Worm (Caenorhabditis elegans) whole organism, L2 larva: ENCODE results near the gene chil-26.

Experiments
- C34F6.9 ChIP-seq: fragments of 150-350 bp; optimal IDR thresholded peaks from 2 replicates; lab custom pipeline; 2014; ENCODE audit warnings: missing biosample characterization, missing genetic modification characterization
- F13H6.1 ChIP-seq: sonication (generic microtip); optimal IDR thresholded peaks from 2 replicates; lab custom pipeline; 2016; ENCODE audit warnings: missing genetic modification characterization, missing compliant biosample characterization
- R02D3.7 ChIP-seq: fragments of 150-350 bp; optimal IDR thresholded peaks from 2 replicates; lab custom pipeline; 2014; ENCODE audit warnings: missing biosample characterization, missing genetic modification characterization
- Y55F3AM.14 ChIP-seq: fragments of 200-800 bp; sonication (Bioruptor generic); optimal IDR thresholded peaks from 2 replicates; lab custom pipeline; 2018; ENCODE audit warnings: mild to moderate bottlenecking, missing genetic modification characterization, missing compliant biosample characterization
- ZK546.5 ChIP-seq: sonication (generic microtip); optimal IDR thresholded peaks from 2 replicates; lab custom pipeline; 2017; ENCODE audit warnings: missing biosample characterization, missing genetic modification characterization
- alr-1 ChIP-seq: fragments of 150-350 bp; optimal IDR thresholded peaks from 2 replicates; lab custom pipeline; 2014; ENCODE audit warnings: missing biosample characterization, missing genetic modification characterization
- ama-1 ChIP-seq: fragments of 150-350 bp; optimal IDR thresholded peaks from 2 replicates; lab custom pipeline; 2018; ENCODE audit warnings: inconsistent platforms
- blmp-1 ChIP-seq: sonication (generic microtip); optimal IDR thresholded peaks from 2 replicates; lab custom pipeline; 2017; ENCODE audit warnings: missing genetic modification characterization, mild to moderate bottlenecking, missing compliant biosample characterization, antibody characterized with exemption, moderate library complexity; ENCODE audit not compliant: insufficient read depth
- ceh-16 ChIP-seq: fragments of 150-350 bp; optimal IDR thresholded peaks from 2 replicates; lab custom pipeline; 2014; ENCODE audit warnings: missing biosample characterization, missing genetic modification characterization
- crh-2 ChIP-seq: sonication (generic microtip); optimal IDR thresholded peaks from 2 replicates; lab custom pipeline; 2017; ENCODE audit warnings: missing biosample characterization, missing genetic modification characterization
- dmd-4 ChIP-seq: sonication (generic microtip); optimal IDR thresholded peaks from 2 replicates; lab custom pipeline; 2017; ENCODE audit warnings: missing biosample characterization, missing genetic modification characterization
- egl-27 ChIP-seq: sonication (generic microtip); optimal IDR thresholded peaks from 3 replicates; lab custom pipeline; 2017; ENCODE audit warnings: missing biosample characterization, missing genetic modification reagents, missing genetic modification characterization
- elt-1 ChIP-seq: fragments of 150-350 bp; optimal IDR thresholded peaks from 2 replicates; lab custom pipeline; 2014; ENCODE audit warnings: missing biosample characterization, missing genetic modification characterization
- fos-1 ChIP-seq: fragments of 150-350 bp; optimal IDR thresholded peaks from 2 replicates; lab custom pipeline; 2014; ENCODE audit warnings: missing biosample characterization, missing genetic modification characterization
- lin-13 ChIP-seq: fragments of 150-350 bp; optimal IDR thresholded peaks from 2 replicates; lab custom pipeline; 2014; ENCODE audit warnings: missing biosample characterization, missing genetic modification reagents, missing genetic modification characterization
- lin-39 ChIP-seq: fragments of 150-350 bp; optimal IDR thresholded peaks from 2 replicates; lab custom pipeline; 2014; ENCODE audit warnings: missing biosample characterization, missing genetic modification reagents, missing genetic modification characterization
- lsy-2 ChIP-seq, 2 experiments: fragments of 150-350 bp in 1 of 2; sonication (generic microtip) in 1 of 2; optimal IDR thresholded peaks; 2 replicates each; lab custom pipeline; 2014 to 2017; ENCODE audit warnings: missing biosample characterization in 2 of 2, missing genetic modification characterization in 2 of 2
- mab-5 ChIP-seq: fragments of 150-350 bp; optimal IDR thresholded peaks from 2 replicates; lab custom pipeline; 2014; ENCODE audit warnings: missing biosample characterization, missing genetic modification characterization
- mbf-1 ChIP-seq: sonication (generic microtip); optimal IDR thresholded peaks from 2 replicates; lab custom pipeline; 2017; ENCODE audit warnings: missing biosample characterization, missing genetic modification characterization
- mdl-1 ChIP-seq, 2 experiments: fragments of 150-350 bp in 1 of 2; sonication (generic microtip) in 1 of 2; optimal IDR thresholded peaks; 2 replicates each; lab custom pipeline; 2017; ENCODE audit warnings: missing biosample characterization in 2 of 2, missing genetic modification characterization in 2 of 2
- nhr-129 ChIP-seq: fragments of 150-350 bp; optimal IDR thresholded peaks from 2 replicates; lab custom pipeline; 2014; ENCODE audit warnings: missing biosample characterization, missing genetic modification characterization
- nhr-21 ChIP-seq: fragments of 150-350 bp; optimal IDR thresholded peaks from 2 replicates; lab custom pipeline; 2014; ENCODE audit warnings: missing biosample characterization, missing genetic modification characterization
- nhr-23 ChIP-seq: fragments of 150-350 bp; optimal IDR thresholded peaks from 2 replicates; lab custom pipeline; 2014; ENCODE audit warnings: missing biosample characterization, missing genetic modification reagents, missing genetic modification characterization
- nhr-237 ChIP-seq: fragments of 150-350 bp; optimal IDR thresholded peaks from 2 replicates; lab custom pipeline; 2014; ENCODE audit warnings: missing biosample characterization, missing genetic modification characterization
- nhr-25 ChIP-seq: fragments of 150-350 bp; sonication (generic microtip); optimal IDR thresholded peaks from 3 replicates; lab custom pipeline; 2014; ENCODE audit warnings: missing biosample characterization, missing genetic modification characterization
- nhr-6 ChIP-seq: fragments of 150-350 bp; optimal IDR thresholded peaks from 2 replicates; lab custom pipeline; 2014; ENCODE audit warnings: missing biosample characterization, missing genetic modification characterization
- nhr-77 ChIP-seq: fragments of 150-350 bp; optimal IDR thresholded peaks from 2 replicates; lab custom pipeline; 2014; ENCODE audit warnings: missing biosample characterization, missing genetic modification characterization
- peb-1 ChIP-seq: fragments of 150-350 bp; optimal IDR thresholded peaks from 2 replicates; lab custom pipeline; 2014; ENCODE audit warnings: missing biosample characterization, missing genetic modification characterization
- sem-4 ChIP-seq: fragments of 150-350 bp; optimal IDR thresholded peaks from 2 replicates; lab custom pipeline; 2014; ENCODE audit warnings: missing biosample characterization, missing genetic modification reagents, missing genetic modification characterization
- sma-3 ChIP-seq: sonication (generic microtip); optimal IDR thresholded peaks from 2 replicates; lab custom pipeline; 2016; ENCODE audit warnings: missing genetic modification reagents, missing genetic modification characterization, missing compliant biosample characterization
- sma-9 ChIP-seq, 2 experiments: fragments of 150-350 bp in 1 of 2; sonication (generic microtip) in 1 of 2; optimal IDR thresholded peaks; 2 replicates each; lab custom pipeline; 2014 to 2016; ENCODE audit warnings: missing genetic modification characterization in 2 of 2, mild to moderate bottlenecking in 1 of 2, missing biosample characterization in 1 of 2, missing compliant biosample characterization in 1 of 2, missing genetic modification reagents in 1 of 2, moderate library complexity in 1 of 2
- snpc-4 ChIP-seq: fragments of 150-350 bp; optimal IDR thresholded peaks from 2 replicates; lab custom pipeline; 2014; ENCODE audit warnings: missing biosample characterization, missing genetic modification characterization
- unc-39 ChIP-seq: fragments of 150-350 bp; optimal IDR thresholded peaks from 2 replicates; lab custom pipeline; 2014; ENCODE audit warnings: missing biosample characterization, missing genetic modification characterization
- unc-55 ChIP-seq: fragments of 150-350 bp; sonication (generic microtip); optimal IDR thresholded peaks from 3 replicates; lab custom pipeline; 2014; ENCODE audit warnings: missing biosample characterization, missing genetic modification reagents, missing genetic modification characterization
- unc-62 ChIP-seq: fragments of 150-350 bp; optimal IDR thresholded peaks from 2 replicates; lab custom pipeline; 2014; ENCODE audit warnings: missing biosample characterization, missing genetic modification reagents, missing genetic modification characterization
- ztf-1 ChIP-seq: fragments of 200-800 bp; sonication (Bioruptor generic); conservative IDR thresholded peaks from 2 replicates; pipeline ENCODE4 v1.3.6; 2022; ENCODE audit warnings: missing genetic modification characterization, missing compliant biosample characterization
- ztf-11 ChIP-seq: sonication (generic microtip); optimal IDR thresholded peaks from 2 replicates; lab custom pipeline; 2017; ENCODE audit warnings: missing biosample characterization, missing genetic modification characterization
- ztf-4 ChIP-seq: fragments of 150-350 bp; optimal IDR thresholded peaks from 2 replicates; lab custom pipeline; 2014; ENCODE audit warnings: missing biosample characterization, missing genetic modification characterization

The chil-26 gene

ce11 chrII:9489922-9490321, 15.1 kb downstream of the chil-26 start:
- TF ChIP-seq mbf-1 (tag; lab: Kevin White, UChicago): no peak
- no peak for TF ChIP-seq nhr-23 (tag; lab: Kevin White, UChicago)
- no peak for TF ChIP-seq ZK546.5 (tag; lab: Kevin White, UChicago)
- TF ChIP-seq ceh-16 (tag; lab: Kevin White, UChicago): no peak
- TF ChIP-seq alr-1 (tag; lab: Kevin White, UChicago): no peak
- no peak for TF ChIP-seq ztf-11
- TF ChIP-seq unc-62 (GFP tag; lab: Kevin White, UChicago): no peak
- no peak for TF ChIP-seq ztf-4 (tag; lab: Kevin White, UChicago)
- TF ChIP-seq lin-13 (GFP tag; lab: Kevin White, UChicago): no peak
- TF ChIP-seq lsy-2 (tag; optimal IDR thresholded peaks at IDR 0.05; lab: Kevin White, UChicago): no peak
- no peak for TF ChIP-seq nhr-6
- no peak for TF ChIP-seq elt-1 (tag; lab: Kevin White, UChicago)
- TF ChIP-seq nhr-237 (tag; lab: Kevin White, UChicago): no peak
- no peak for TF ChIP-seq crh-2 (tag; lab: Kevin White, UChicago)
- TF ChIP-seq blmp-1 (tag; lab: Kevin White, UChicago): no peak
- TF ChIP-seq ztf-1 (GFP tag; lab: Robert Waterston, UW): no peak
- no peak for TF ChIP-seq Y55F3AM.14

DNA sequence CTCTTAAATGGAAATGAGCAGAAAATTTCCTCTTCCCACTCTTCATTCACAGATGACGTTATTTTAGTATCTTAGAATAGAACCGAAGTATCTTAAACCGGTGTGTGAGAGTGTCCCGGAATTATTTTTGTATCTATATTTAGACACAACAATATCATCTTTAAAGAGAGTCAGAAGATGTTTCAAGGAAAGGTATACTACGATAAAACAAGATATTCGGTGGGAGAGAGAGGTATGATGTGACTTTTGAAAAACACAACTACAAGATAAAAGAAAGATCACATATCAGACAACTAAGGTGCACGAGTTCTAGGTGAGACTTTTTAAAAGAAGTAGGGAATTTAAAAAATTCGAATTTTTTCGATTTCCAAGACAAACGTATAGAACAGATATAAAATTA, 15.7 kb downstream of the chil-26 start:
- TF ChIP-seq nhr-77 (tag; lab: Kevin White, UChicago) (no peak), F13H6.1 (tag; lab: Kevin White, UChicago) (no peak), nhr-129 (tag; lab: Kevin White, UChicago) (no peak), peb-1 (tag; lab: Kevin White, UChicago) (no peak), fos-1 (tag; lab: Kevin White, UChicago) (no peak), C34F6.9 (tag; lab: Kevin White, UChicago) (no peak), egl-27 (tag; lab: Kevin White, UChicago) (no peak), lsy-2 (tag; optimal IDR thresholded peaks at IDR 0.05; lab: Kevin White, UChicago) (peak in 1 of 2 experiments; percentile 14), ztf-11 (no peak), ama-1 (lab: Kevin White, UChicago) (no peak), mbf-1 (tag; lab: Kevin White, UChicago) (no peak), R02D3.7 (tag; lab: Kevin White, UChicago) (no peak), nhr-25 (tag; lab: Kevin White, UChicago) (peak; percentile 8), sma-9 (GFP tag; optimal IDR thresholded peaks at IDR 0.05; lab: Kevin White, UChicago) (peak; percentile 55), sma-9 (tag; optimal IDR thresholded peaks at IDR 0.05; lab: Kevin White, UChicago) (no peak), sma-3 (GFP tag; lab: Kevin White, UChicago) (no peak), dmd-4 (tag; lab: Kevin White, UChicago) (no peak), lin-13 (GFP tag; lab: Kevin White, UChicago) (no peak), mdl-1 (tag; optimal IDR thresholded peaks at IDR 0.05; lab: Kevin White, UChicago) (no peak), nhr-6 (no peak), unc-39 (no peak), snpc-4 (no peak), ZK546.5 (tag; lab: Kevin White, UChicago) (no peak), sem-4 (tag; lab: Kevin White, UChicago) (no peak), unc-62 (GFP tag; lab: Kevin White, UChicago) (no peak)

ce11 chrII:9491045-9491444, 16.2 kb downstream of the chil-26 start:
- no peak for TF ChIP-seq mab-5 (tag; lab: Kevin White, UChicago)
- no peak for TF ChIP-seq lin-13 (GFP tag; lab: Kevin White, UChicago)
- no peak for TF ChIP-seq sem-4 (tag; lab: Kevin White, UChicago)
- TF ChIP-seq nhr-21: no peak
- no peak for TF ChIP-seq unc-55 (GFP tag; lab: Kevin White, UChicago)
- no peak for TF ChIP-seq nhr-77 (tag; lab: Kevin White, UChicago)
- TF ChIP-seq lin-39: no peak
